Fruit fly (Drosophila melanogaster) whole organism, wandering third instar larva: ENCODE results near the gene blot.
A peak's percentile ranks its signal among the peaks of the same experiment; 100 is the strongest.

Experiments
- Abd-B ChIP-seq: fragments of >200 bp; optimal IDR thresholded peaks from 2 replicates; lab custom pipeline; 2017; ENCODE audit warnings: missing biosample characterization, missing genetic modification characterization
- N ChIP-seq: fragments of >200 bp; optimal IDR thresholded peaks from 2 replicates; lab custom pipeline; 2018; ENCODE audit warnings: missing biosample characterization, missing external identifiers, missing genetic modification characterization
- OdsH ChIP-seq: fragments of 200-800 bp; sonication (Bioruptor generic); optimal IDR thresholded peaks from 2 replicates; lab custom pipeline; 2016; ENCODE audit warnings: missing biosample characterization, mild to moderate bottlenecking, missing genetic modification characterization
- dmrt93B ChIP-seq: fragments of 200-800 bp; sonication (Bioruptor generic); optimal IDR thresholded peaks from 2 replicates; lab custom pipeline; 2018; ENCODE audit warnings: missing biosample characterization, mild to moderate bottlenecking, missing genetic modification characterization
- h ChIP-seq: fragments of 200-800 bp; sonication (Bioruptor generic); optimal IDR thresholded peaks from 3 replicates; lab custom pipeline; 2016; ENCODE audit warnings: missing biosample characterization, mild to moderate bottlenecking, missing genetic modification characterization
- jim ChIP-seq: fragments of 175-275, 200-325 bp; sonication (Bioruptor generic); optimal IDR thresholded peaks from 2 replicates; lab custom pipeline; 2016; ENCODE audit warnings: missing biosample characterization, mild to moderate bottlenecking, missing genetic modification characterization
- pan ChIP-seq: fragments of >200 bp; optimal IDR thresholded peaks from 2 replicates; lab custom pipeline; 2017
- psq ChIP-seq: fragments of 200-800 bp; sonication (Bioruptor generic); optimal IDR thresholded peaks from 3 replicates; lab custom pipeline; 2017; ENCODE audit warnings: missing biosample characterization, mild to moderate bottlenecking, missing genetic modification characterization, moderate library complexity
- usp ChIP-seq: fragments of >200 bp; optimal IDR thresholded peaks from 2 replicates; lab custom pipeline; 2017; ENCODE audit warnings: missing biosample characterization, missing genetic modification characterization

DNA sequence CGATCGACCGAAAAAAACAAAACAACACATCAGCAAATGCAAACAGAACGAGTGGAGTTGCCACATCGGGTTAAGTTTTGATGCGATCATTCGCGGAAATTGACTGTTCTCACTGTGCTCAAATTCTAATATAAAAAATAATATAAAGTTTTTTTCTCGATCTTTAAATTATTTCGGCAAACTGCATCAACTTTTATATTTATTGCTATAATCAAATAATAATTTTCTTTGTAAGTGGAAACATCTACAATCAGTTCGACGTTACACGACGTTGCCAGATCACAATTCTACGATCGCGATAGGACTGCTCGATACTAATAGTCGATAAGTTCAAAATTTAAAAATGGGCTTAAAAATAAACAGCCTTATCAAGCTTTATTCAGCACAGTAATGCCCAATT, 7.5 kb upstream of the blot start, which contains the start of gene Gorab:
- TF ChIP-seq h (GFP tag; lab: Kevin White, UChicago) (peak; percentile 92), jim (GFP tag; lab: Kevin White, UChicago) (peak; percentile 50), OdsH (GFP tag; lab: Kevin White, UChicago) (peak; percentile 84), usp (GFP tag; lab: Kevin White, UChicago) (no peak), pan (lab: Kevin White, UChicago) (no peak), N (GFP tag; lab: Kevin White, UChicago) (no peak), Abd-B (GFP tag; lab: Kevin White, UChicago) (no peak), dmrt93B (GFP tag; lab: Kevin White, UChicago) (peak; percentile 87), psq (GFP tag; lab: Kevin White, UChicago) (peak; percentile 78)
